Worm (Caenorhabditis elegans) whole organism, late embryonic: ENCODE results near the gene C33A11.2.
A peak's percentile ranks its signal among the peaks of the same experiment; 100 is the strongest.

ENCODE experiments used
- ahr-1 ChIP-seq: sonication (generic microtip); optimal IDR thresholded peaks from 2 replicates; lab custom pipeline; 2016; ENCODE audit warnings: missing genetic modification characterization, missing compliant biosample characterization
- ama-1 ChIP-seq: fragments of 150-350 bp; optimal IDR thresholded peaks from 2 replicates; lab custom pipeline; 2014
- ceh-18 ChIP-seq: sonication (generic microtip); optimal IDR thresholded peaks from 2 replicates; lab custom pipeline; 2016; ENCODE audit warnings: missing genetic modification characterization, missing compliant biosample characterization
- ceh-19 ChIP-seq: fragments of 200-800 bp; sonication (Bioruptor generic); optimal IDR thresholded peaks from 2 replicates; lab custom pipeline; 2018; ENCODE audit warnings: mild to moderate bottlenecking, missing genetic modification characterization, missing compliant biosample characterization
- ceh-22 ChIP-seq: sonication (generic microtip); optimal IDR thresholded peaks from 2 replicates; lab custom pipeline; 2017; ENCODE audit warnings: missing biosample characterization, missing genetic modification characterization
- ceh-24 ChIP-seq: sonication (generic microtip); optimal IDR thresholded peaks from 2 replicates; lab custom pipeline; 2016; ENCODE audit warnings: mild to moderate bottlenecking, missing genetic modification characterization, missing compliant biosample characterization
- ceh-30 ChIP-seq: fragments of 150-350 bp; optimal IDR thresholded peaks from 2 replicates; lab custom pipeline; 2014; ENCODE audit warnings: missing biosample characterization, missing genetic modification characterization
- ceh-31 ChIP-seq: sonication (generic microtip); optimal IDR thresholded peaks from 2 replicates; lab custom pipeline; 2016; ENCODE audit warnings: missing genetic modification characterization, missing compliant biosample characterization
- ceh-34 ChIP-seq: sonication (generic microtip); optimal IDR thresholded peaks from 2 replicates; lab custom pipeline; 2016; ENCODE audit warnings: mild to moderate bottlenecking, missing genetic modification characterization, missing compliant biosample characterization
- ceh-45 ChIP-seq: fragments of 200-800 bp; sonication (Bioruptor generic); IDR thresholded peaks from 2 replicates; pipeline ENCODE4 v1.3.6; 2022; ENCODE audit warnings: missing genetic modification reagents, missing genetic modification characterization, missing compliant biosample characterization
- ceh-9 ChIP-seq: sonication (generic microtip); optimal IDR thresholded peaks from 2 replicates; lab custom pipeline; 2016; ENCODE audit warnings: mild to moderate bottlenecking, missing genetic modification characterization, inconsistent platforms, missing compliant biosample characterization
- che-1 ChIP-seq: sonication (generic microtip); optimal IDR thresholded peaks from 2 replicates; lab custom pipeline; 2016; ENCODE audit warnings: mild to moderate bottlenecking, missing genetic modification characterization, missing compliant biosample characterization
- dmd-4 ChIP-seq: sonication (generic microtip); optimal IDR thresholded peaks from 2 replicates; lab custom pipeline; 2016; ENCODE audit warnings: borderline replicate concordance, missing genetic modification characterization, missing compliant biosample characterization
- elt-2 ChIP-seq: sonication (generic microtip); optimal IDR thresholded peaks from 2 replicates; lab custom pipeline; 2016; ENCODE audit warnings: missing genetic modification reagents, missing genetic modification characterization, missing compliant biosample characterization
- ets-4 ChIP-seq: sonication (generic microtip); optimal IDR thresholded peaks from 2 replicates; lab custom pipeline; 2016; ENCODE audit warnings: missing genetic modification characterization, missing compliant biosample characterization
- fkh-10 ChIP-seq: fragments of 150-350 bp; optimal IDR thresholded peaks from 2 replicates; lab custom pipeline; 2014; ENCODE audit warnings: missing biosample characterization, missing genetic modification reagents, missing genetic modification characterization
- fkh-6 ChIP-seq: sonication (generic microtip); optimal IDR thresholded peaks from 2 replicates; lab custom pipeline; 2016; ENCODE audit warnings: missing genetic modification characterization, missing compliant biosample characterization
- hlh-30 ChIP-seq: sonication (generic microtip); optimal IDR thresholded peaks from 2 replicates; lab custom pipeline; 2017; ENCODE audit warnings: antibody characterized with exemption, missing genetic modification characterization, missing compliant biosample characterization; ENCODE audit not compliant: insufficient read depth
- hlh-8 ChIP-seq: sonication (generic microtip); optimal IDR thresholded peaks from 2 replicates; lab custom pipeline; 2016; ENCODE audit warnings: missing genotype, missing genetic modification characterization, missing compliant biosample characterization
- lim-6 ChIP-seq: sonication (generic microtip); optimal IDR thresholded peaks from 2 replicates; lab custom pipeline; 2016; ENCODE audit warnings: missing genetic modification characterization, missing compliant biosample characterization
- nfya-1 ChIP-seq: sonication (generic microtip); optimal IDR thresholded peaks from 2 replicates; lab custom pipeline; 2017; ENCODE audit warnings: missing genetic modification characterization, mild to moderate bottlenecking, missing compliant biosample characterization, antibody characterized with exemption, moderate library complexity
- nhr-11 ChIP-seq: fragments of 150-350 bp; optimal IDR thresholded peaks from 2 replicates; lab custom pipeline; 2014; ENCODE audit warnings: missing biosample characterization, missing genetic modification characterization
- npax-4 ChIP-seq: sonication (generic microtip); optimal IDR thresholded peaks from 2 replicates; lab custom pipeline; 2016; ENCODE audit warnings: missing genetic modification characterization, missing compliant biosample characterization
- pag-3 ChIP-seq: sonication (generic microtip); optimal IDR thresholded peaks from 2 replicates; lab custom pipeline; 2016; ENCODE audit warnings: missing compliant biosample characterization, missing genetic modification characterization, borderline replicate concordance
- pat-9 ChIP-seq: fragments of 200-800 bp; sonication (Bioruptor generic); optimal IDR thresholded peaks from 2 replicates; lab custom pipeline; 2018; ENCODE audit warnings: mild to moderate bottlenecking, missing genetic modification characterization, moderate library complexity, missing compliant biosample characterization
- pha-2 ChIP-seq: sonication (generic microtip); optimal IDR thresholded peaks from 2 replicates; lab custom pipeline; 2017; ENCODE audit warnings: mild to moderate bottlenecking, missing genetic modification characterization, missing compliant biosample characterization
- pha-4 ChIP-seq: fragments of 150-350 bp; optimal IDR thresholded peaks from 2 replicates; lab custom pipeline; 2018; ENCODE audit warnings: missing biosample characterization, missing genetic modification reagents, missing genetic modification characterization
- pqm-1 ChIP-seq: sonication (generic microtip); optimal IDR thresholded peaks from 2 replicates; lab custom pipeline; 2016; ENCODE audit warnings: missing genetic modification characterization, missing compliant biosample characterization
- rnt-1 ChIP-seq: sonication (generic microtip); optimal IDR thresholded peaks from 2 replicates; lab custom pipeline; 2016; ENCODE audit warnings: missing genetic modification characterization, missing compliant biosample characterization
- sdc-2 ChIP-seq: sonication (generic microtip); optimal IDR thresholded peaks from 2 replicates; lab custom pipeline; 2016; ENCODE audit warnings: missing genotype, missing genetic modification characterization, missing compliant biosample characterization
- sox-2 ChIP-seq: fragments of 200-800 bp; sonication (Bioruptor generic); IDR thresholded peaks from 2 replicates; pipeline ENCODE4 v1.3.6; 2022; ENCODE audit warnings: missing genetic modification reagents, missing genetic modification characterization, missing compliant biosample characterization
- tbx-2 ChIP-seq: sonication (generic microtip); optimal IDR thresholded peaks from 2 replicates; lab custom pipeline; 2016; ENCODE audit warnings: missing genetic modification characterization, missing compliant biosample characterization
- ttx-3 ChIP-seq: sonication (generic microtip); optimal IDR thresholded peaks from 2 replicates; lab custom pipeline; 2016; ENCODE audit warnings: missing genetic modification reagents, missing genetic modification characterization, missing compliant biosample characterization
- unc-42 ChIP-seq: sonication (generic microtip); optimal IDR thresholded peaks from 2 replicates; lab custom pipeline; 2016; ENCODE audit warnings: missing genotype, missing genetic modification characterization, missing compliant biosample characterization
- zip-5 ChIP-seq: sonication (generic microtip); optimal IDR thresholded peaks from 2 replicates; lab custom pipeline; 2016; ENCODE audit warnings: missing genetic modification characterization, missing compliant biosample characterization
- ztf-16 ChIP-seq: sonication (generic microtip); optimal IDR thresholded peaks from 2 replicates; lab custom pipeline; 2017; ENCODE audit warnings: missing genetic modification characterization, missing compliant biosample characterization

C33A11.2 gene

ce11 chrX:15382914-15383313 is 17.1 kb downstream of the C33A11.2 start:
- no peak for TF ChIP-seq ceh-22
- peak; percentile 0 for TF ChIP-seq ceh-18 (tag; lab: Kevin White, UChicago)

ce11 chrX:15384090-15384624 is 18.4 kb downstream of the C33A11.2 start:
- TF ChIP-seq ttx-3 (tag; lab: Kevin White, UChicago) (no peak), lim-6 (tag; lab: Kevin White, UChicago) (no peak), ama-1 (no peak), nfya-1 (tag; lab: Kevin White, UChicago) (no peak), tbx-2 (tag; lab: Kevin White, UChicago) (no peak), che-1 (no peak), pag-3 (no peak), rnt-1 (tag; lab: Kevin White, UChicago) (no peak), ceh-34 (tag; lab: Kevin White, UChicago) (no peak), zip-5 (tag; lab: Kevin White, UChicago) (no peak), nhr-11 (no peak), dmd-4 (tag; lab: Kevin White, UChicago) (no peak), pha-2 (tag; lab: Kevin White, UChicago) (no peak)

DNA sequence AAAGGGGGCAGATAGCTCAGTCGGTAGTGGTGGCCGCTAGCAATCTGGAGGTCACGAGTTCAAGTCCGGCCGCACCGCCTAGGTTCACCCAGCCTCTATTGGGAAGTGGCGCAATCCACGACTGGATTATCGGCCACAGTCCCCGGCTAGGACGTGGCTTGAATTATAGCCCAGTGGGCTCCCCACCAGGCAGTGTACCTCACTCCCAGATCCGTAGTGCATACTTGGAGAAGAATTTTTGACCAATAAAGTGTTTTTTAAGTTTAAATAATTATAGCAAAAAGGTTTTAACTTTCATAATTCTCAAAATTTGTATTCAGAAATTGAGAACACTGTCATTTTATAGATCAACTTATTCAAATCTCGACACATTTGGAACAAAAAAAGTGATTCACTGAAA is 19.6 kb downstream of the C33A11.2 start:
- TF ChIP-seq ceh-34 (tag; lab: Kevin White, UChicago) (no peak), sox-2 (GFP tag; lab: Robert Waterston, UW) (no peak), ceh-22 (no peak), pqm-1 (tag; lab: Kevin White, UChicago) (no peak), ahr-1 (tag; lab: Kevin White, UChicago) (no peak), sdc-2 (tag; lab: Kevin White, UChicago) (no peak), pha-4 (tag; lab: Kevin White, UChicago) (no peak), elt-2 (no peak), ceh-9 (tag; lab: Kevin White, UChicago) (no peak), nfya-1 (tag; lab: Kevin White, UChicago) (no peak), hlh-30 (no peak)
- TF ChIP-seq, all 69 proteins: peak for 0

DNA sequence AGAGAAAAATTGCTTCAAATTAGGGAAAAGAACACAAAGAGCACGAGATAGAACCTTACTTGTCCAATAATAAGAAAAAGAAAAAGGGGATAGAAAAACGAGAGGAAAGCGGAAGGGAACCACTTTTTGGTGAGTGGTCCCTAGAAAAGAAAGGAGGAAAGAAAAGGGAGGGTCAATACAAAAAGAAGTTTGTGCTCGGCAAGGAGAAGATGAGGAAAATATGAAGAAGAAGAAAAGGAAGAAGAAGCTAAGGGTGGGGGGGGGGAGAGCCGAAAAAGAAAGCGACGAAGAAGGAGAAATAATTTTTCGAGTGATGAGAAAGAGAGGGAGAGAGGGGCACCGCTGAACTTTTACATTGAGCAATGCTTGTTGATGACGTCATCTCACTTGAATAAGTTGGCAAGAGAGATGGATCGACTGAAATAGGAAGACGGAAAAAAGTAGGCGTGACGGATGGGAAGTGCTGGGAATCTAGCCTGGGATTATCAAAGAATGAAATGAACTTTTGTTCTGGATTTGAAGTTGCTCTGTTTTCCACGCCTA is 20.1 kb downstream of the C33A11.2 start:
- no peak for TF ChIP-seq ceh-30
- no peak for TF ChIP-seq pag-3
- TF ChIP-seq npax-4 (tag; lab: Kevin White, UChicago): no peak
- no peak for TF ChIP-seq fkh-10 (GFP tag; lab: Kevin White, UChicago)
- TF ChIP-seq pat-9 (tag; lab: Kevin White, UChicago): no peak
- no peak for TF ChIP-seq ztf-16 (tag; lab: Kevin White, UChicago)
- TF ChIP-seq nfya-1 (tag; lab: Kevin White, UChicago): peak; percentile 31
- TF ChIP-seq sox-2 (GFP tag; lab: Robert Waterston, UW): no peak
- TF ChIP-seq ceh-31 (tag; lab: Kevin White, UChicago): peak; percentile 41
- no peak for TF ChIP-seq pha-2 (tag; lab: Kevin White, UChicago)
- no peak for TF ChIP-seq ceh-19 (GFP tag; lab: Kevin White, UChicago)
- no peak for TF ChIP-seq nhr-11
- TF ChIP-seq ceh-45 (GFP tag; lab: Robert Waterston, UW): no peak
- no peak for TF ChIP-seq ttx-3 (tag; lab: Kevin White, UChicago)
- peak; percentile 79 for TF ChIP-seq unc-42
- no peak for TF ChIP-seq zip-5 (tag; lab: Kevin White, UChicago)
- no peak for TF ChIP-seq ceh-24
- TF ChIP-seq ets-4 (tag; lab: Kevin White, UChicago): no peak
- no peak for TF ChIP-seq hlh-8
- TF ChIP-seq tbx-2 (tag; lab: Kevin White, UChicago): peak; percentile 18
- TF ChIP-seq fkh-6 (tag; lab: Kevin White, UChicago): no peak
